Fruit fly (Drosophila melanogaster): ENCODE measurements around the gene Trf4-2.

DNA sequence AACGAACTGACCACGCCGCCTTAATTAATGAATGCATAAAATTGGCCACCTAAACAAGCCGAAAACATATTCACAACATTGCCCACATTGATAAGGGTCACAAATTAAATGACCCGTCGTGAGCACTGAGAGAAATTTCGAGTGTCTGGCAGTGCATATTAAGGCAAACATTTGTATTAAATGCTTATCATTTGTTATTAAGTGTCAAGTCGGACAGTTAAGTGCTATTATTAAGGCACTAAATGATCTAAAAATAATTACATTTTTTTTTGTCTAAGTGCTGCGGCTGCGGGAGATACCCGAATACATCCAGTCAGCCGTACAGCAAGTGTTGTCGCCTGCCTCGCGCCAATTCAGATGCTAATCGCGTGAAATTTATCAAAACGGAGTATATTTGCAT lies 37.5 kb downstream of the Trf4-2 start:
- TF ChIP-seq psq (optimal IDR thresholded peaks at IDR 0.05) (no peak), usp (GFP tag; optimal IDR thresholded peaks at IDR 0.05) (no peak)

Measured in whole organism.